Fruit fly (Drosophila melanogaster) whole organism, prepupa: ENCODE data around the gene CG7860.

Source experiments
- Blimp-1 ChIP-seq: fragments of 200-800 bp; sonication (Bioruptor generic); optimal IDR thresholded peaks from 3 replicates; lab custom pipeline; 2017; ENCODE audit warnings: missing biosample characterization, missing genetic modification characterization, mild to moderate bottlenecking, moderate library complexity, missing genetic modification reagents
- CG10631 ChIP-seq: fragments of 200-800 bp; sonication (Bioruptor generic); optimal IDR thresholded peaks from 2 replicates; lab custom pipeline; 2016; ENCODE audit warnings: missing biosample characterization, missing genetic modification characterization
- CG10669 ChIP-seq: fragments of 200-800 bp; sonication (Bioruptor generic); optimal IDR thresholded peaks from 3 replicates; lab custom pipeline; 2018; ENCODE audit warnings: missing biosample characterization, mild to moderate bottlenecking, missing genetic modification characterization, moderate library complexity
- CG11294 ChIP-seq: fragments of 200-800 bp; sonication (Bioruptor generic); IDR thresholded peaks from 2 replicates; pipeline ENCODE4 v1.3.6; 2022; ENCODE audit warnings: missing biosample characterization, missing genetic modification characterization
- CG11902 ChIP-seq: fragments of 200-800 bp; sonication (Bioruptor generic); optimal IDR thresholded peaks from 3 replicates; lab custom pipeline; 2016; ENCODE audit warnings: missing biosample characterization, missing genetic modification characterization
- CG1621 ChIP-seq: fragments of 200-800 bp; sonication (Bioruptor generic); optimal IDR thresholded peaks from 3 replicates; lab custom pipeline; 2018; ENCODE audit warnings: missing biosample characterization, mild to moderate bottlenecking, missing genetic modification characterization
- CG16779 ChIP-seq: fragments of 200-800 bp; sonication (Bioruptor generic); optimal IDR thresholded peaks from 3 replicates; lab custom pipeline; 2017; ENCODE audit warnings: missing biosample characterization, mild to moderate bottlenecking, missing genetic modification characterization
- CG3032 ChIP-seq: fragments of 200-800 bp; optimal IDR thresholded peaks from 2 replicates; lab custom pipeline; 2019; ENCODE audit warnings: missing biosample characterization, mild to moderate bottlenecking, missing genetic modification characterization, moderate library complexity
- CG31627 ChIP-seq: fragments of 200-800 bp; sonication (Bioruptor generic); optimal IDR thresholded peaks from 3 replicates; lab custom pipeline; 2016; ENCODE audit warnings: missing biosample characterization, missing genetic modification characterization
- CG32006 ChIP-seq: fragments of 200-800 bp; sonication (Bioruptor generic); optimal IDR thresholded peaks from 3 replicates; lab custom pipeline; 2017; ENCODE audit warnings: missing biosample characterization, mild to moderate bottlenecking, missing genetic modification characterization
- CG34406 ChIP-seq: fragments of 200-800 bp; sonication (Bioruptor generic); optimal IDR thresholded peaks from 3 replicates; lab custom pipeline; 2016; ENCODE audit warnings: missing biosample characterization, missing genetic modification characterization
- CG3919 ChIP-seq: fragments of 200-800 bp; sonication (Bioruptor generic); optimal IDR thresholded peaks from 3 replicates; lab custom pipeline; 2016; ENCODE audit warnings: missing biosample characterization, missing genetic modification characterization
- CG4318 ChIP-seq: fragments of 200-800 bp; sonication (Bioruptor generic); optimal IDR thresholded peaks from 3 replicates; lab custom pipeline; 2017; ENCODE audit warnings: missing biosample characterization, mild to moderate bottlenecking, missing genetic modification characterization
- CG6163 ChIP-seq: fragments of 200-800 bp; sonication (Bioruptor generic); IDR thresholded peaks from 3 replicates; pipeline ENCODE4 v1.3.6; 2022; ENCODE audit warnings: missing biosample characterization, missing genetic modification characterization
- CG6276 ChIP-seq: fragments of 200-800 bp; sonication (Bioruptor generic); optimal IDR thresholded peaks from 2 replicates; lab custom pipeline; 2017; ENCODE audit warnings: missing biosample characterization, mild to moderate bottlenecking, missing genetic modification characterization
- CG6854 ChIP-seq: fragments of 200-800 bp; sonication (Bioruptor generic); optimal IDR thresholded peaks from 2 replicates; lab custom pipeline; 2017; ENCODE audit warnings: missing biosample characterization, mild to moderate bottlenecking, missing genetic modification characterization
- CG7368 ChIP-seq: fragments of 200-800 bp; sonication (Bioruptor generic); optimal IDR thresholded peaks from 3 replicates; lab custom pipeline; 2016; ENCODE audit warnings: missing biosample characterization, missing genetic modification characterization
- CG8119 ChIP-seq: fragments of 200-800 bp; sonication (Bioruptor generic); IDR thresholded peaks from 3 replicates; pipeline ENCODE4 v1.3.6; 2022; ENCODE audit warnings: missing biosample characterization, missing genetic modification characterization
- CG8319 ChIP-seq: fragments of 200-800 bp; sonication (Bioruptor generic); optimal IDR thresholded peaks from 3 replicates; lab custom pipeline; 2016; ENCODE audit warnings: missing biosample characterization, missing genetic modification characterization
- CG8632 ChIP-seq: fragments of 200-800 bp; sonication (Bioruptor generic); optimal IDR thresholded peaks from 3 replicates; lab custom pipeline; 2016; ENCODE audit warnings: missing biosample characterization, missing genetic modification characterization
- CG9139 ChIP-seq: fragments of 200-800 bp; sonication (Bioruptor generic); optimal IDR thresholded peaks from 3 replicates; lab custom pipeline; 2017; ENCODE audit warnings: missing biosample characterization, mild to moderate bottlenecking, missing genetic modification characterization
- Eip75B ChIP-seq: fragments of 200-800 bp; sonication (Bioruptor generic); optimal IDR thresholded peaks from 3 replicates; lab custom pipeline; 2016; ENCODE audit warnings: missing biosample characterization, missing genetic modification characterization
- Eip78C ChIP-seq: fragments of 200-800 bp; sonication (Bioruptor generic); peaks from one replicate; lab custom pipeline; 2016; ENCODE audit warnings: missing biosample characterization, missing genetic modification characterization
- Eip93F ChIP-seq: fragments of 200-800 bp; sonication (Bioruptor generic); optimal IDR thresholded peaks from 2 replicates; lab custom pipeline; 2016; ENCODE audit warnings: missing biosample characterization, mild to moderate bottlenecking, missing genetic modification characterization
- Ets21C ChIP-seq: fragments of 200-800 bp; sonication (Bioruptor generic); optimal IDR thresholded peaks from 3 replicates; lab custom pipeline; 2016; ENCODE audit warnings: missing biosample characterization, missing genetic modification characterization
- Ets96B ChIP-seq: fragments of 200-800 bp; optimal IDR thresholded peaks from 2 replicates; lab custom pipeline; 2019; ENCODE audit warnings: missing biosample characterization, mild to moderate bottlenecking, missing genetic modification characterization, moderate library complexity
- Hr38 ChIP-seq: sonication (Bioruptor generic); optimal IDR thresholded peaks from 2 replicates; lab custom pipeline; 2016; ENCODE audit warnings: missing biosample characterization, missing genetic modification characterization
- Hr39 ChIP-seq: fragments of 200-800 bp; sonication (Bioruptor generic); optimal IDR thresholded peaks from 2 replicates; lab custom pipeline; 2016; ENCODE audit warnings: missing biosample characterization, missing genetic modification characterization
- Lpt ChIP-seq: fragments of 200-800 bp; sonication (Bioruptor generic); optimal IDR thresholded peaks from 3 replicates; lab custom pipeline; 2016; ENCODE audit warnings: missing biosample characterization, missing genetic modification characterization
- Met ChIP-seq: fragments of 200-800 bp; sonication (Bioruptor generic); optimal IDR thresholded peaks from 3 replicates; lab custom pipeline; 2016; ENCODE audit warnings: missing biosample characterization, missing genetic modification characterization
- Sox15 ChIP-seq: fragments of 200-800 bp; sonication (Bioruptor generic); optimal IDR thresholded peaks from 3 replicates; lab custom pipeline; 2016; ENCODE audit warnings: missing biosample characterization, missing genetic modification characterization
- acj6 ChIP-seq: fragments of 200-800 bp; sonication (Bioruptor generic); optimal IDR thresholded peaks from 3 replicates; lab custom pipeline; 2016; ENCODE audit warnings: missing biosample characterization, missing genetic modification characterization
- dac ChIP-seq: fragments of 200-800 bp; sonication (Bioruptor generic); optimal IDR thresholded peaks from 2 replicates; lab custom pipeline; 2017; ENCODE audit warnings: missing biosample characterization, mild to moderate bottlenecking, missing genetic modification characterization
- dsx ChIP-seq: fragments of 200-800 bp; optimal IDR thresholded peaks from 3 replicates; lab custom pipeline; 2019; ENCODE audit warnings: missing biosample characterization, mild to moderate bottlenecking, missing genetic modification characterization, moderate library complexity; ENCODE audit not compliant: poor library complexity, severe bottlenecking
- eg ChIP-seq: fragments of 200-800 bp; sonication (Bioruptor generic); IDR thresholded peaks from 3 replicates; pipeline ENCODE4 v1.3.6; 2022; ENCODE audit warnings: missing biosample characterization, missing genetic modification characterization
- fd59A ChIP-seq: fragments of 200-800 bp; sonication (Bioruptor generic); optimal IDR thresholded peaks from 2 replicates; lab custom pipeline; 2017; ENCODE audit warnings: missing biosample characterization, mild to moderate bottlenecking, missing genetic modification characterization, missing genetic modification reagents
- fd85E ChIP-seq: fragments of 200-800 bp; sonication (Bioruptor generic); optimal IDR thresholded peaks from 3 replicates; lab custom pipeline; 2016; ENCODE audit warnings: missing biosample characterization, missing genetic modification characterization
- fkh ChIP-seq: fragments of 200-800 bp; sonication (Bioruptor generic); optimal IDR thresholded peaks from 3 replicates; lab custom pipeline; 2017; ENCODE audit warnings: missing biosample characterization, mild to moderate bottlenecking, missing genetic modification characterization, moderate library complexity
- lz ChIP-seq: fragments of 200-800 bp; sonication (Bioruptor generic); optimal IDR thresholded peaks from 3 replicates; lab custom pipeline; 2016; ENCODE audit warnings: missing biosample characterization, missing genetic modification characterization
- net ChIP-seq: fragments of 200-800 bp; sonication (Bioruptor generic); optimal IDR thresholded peaks from 3 replicates; lab custom pipeline; 2016; ENCODE audit warnings: missing biosample characterization, missing genetic modification characterization
- pdm3 ChIP-seq: fragments of 200-800 bp; sonication (Bioruptor generic); optimal IDR thresholded peaks from 3 replicates; lab custom pipeline; 2016; ENCODE audit warnings: missing biosample characterization, missing genetic modification characterization
- salr ChIP-seq, 2 experiments: fragments of 200-800 bp; sonication (Bioruptor generic); optimal IDR thresholded peaks; 3 replicates each; lab custom pipeline; 2016 to 2018; ENCODE audit warnings: missing biosample characterization in 2 of 2, missing genetic modification characterization in 2 of 2, mild to moderate bottlenecking in 1 of 2
- spab ChIP-seq: fragments of 200-800 bp; sonication (Bioruptor generic); optimal IDR thresholded peaks from 2 replicates; lab custom pipeline; 2017; ENCODE audit warnings: missing biosample characterization, mild to moderate bottlenecking, missing genetic modification characterization, missing genetic modification reagents
- ss ChIP-seq, 2 experiments: fragments of 200-800 bp; sonication (Bioruptor generic); optimal IDR thresholded peaks; 2 replicates in 1 of 2; 3 replicates in 1 of 2; lab custom pipeline; 2017 to 2018; ENCODE audit warnings: mild to moderate bottlenecking in 2 of 2, missing biosample characterization in 2 of 2, missing genetic modification characterization in 2 of 2, moderate library complexity in 1 of 2
- svp ChIP-seq: fragments of 200-800 bp; sonication (Bioruptor generic); peaks from one replicate; lab custom pipeline; 2016; ENCODE audit warnings: missing biosample characterization, missing genetic modification characterization
- topi ChIP-seq: fragments of 200-800 bp; sonication (Bioruptor generic); optimal IDR thresholded peaks from 3 replicates; lab custom pipeline; 2016; ENCODE audit warnings: missing biosample characterization, missing genetic modification characterization
- vri ChIP-seq: fragments of 200-800 bp; sonication (Bioruptor generic); optimal IDR thresholded peaks from 3 replicates; lab custom pipeline; 2016; ENCODE audit warnings: missing biosample characterization, mild to moderate bottlenecking, missing genetic modification characterization

CG7860 gene

dm6 chrX:15529197-15529596 lies 39.6 kb upstream of the CG7860 start (continued):
- no peak for TF ChIP-seq CG8319 (GFP tag; lab: Kevin White, UChicago)
- no peak for TF ChIP-seq CG31627
- TF ChIP-seq dac: no peak
- no peak for TF ChIP-seq dsx (GFP tag; lab: Kevin White, UChicago)
- TF ChIP-seq CG6854 (GFP tag; lab: Kevin White, UChicago): no peak
- TF ChIP-seq Eip75B: no peak
- no peak for TF ChIP-seq lz (GFP tag; lab: Kevin White, UChicago)
- TF ChIP-seq CG11294 (GFP tag; lab: Robert Waterston, UW): no peak
- no peak for TF ChIP-seq Blimp-1 (GFP tag; lab: Kevin White, UChicago)
- TF ChIP-seq salr (GFP tag; optimal IDR thresholded peaks at IDR 0.05; lab: Kevin White, UChicago): no peak
- TF ChIP-seq CG6163: no peak
- no peak for TF ChIP-seq Sox15
- TF ChIP-seq Ets21C (GFP tag; lab: Kevin White, UChicago): no peak
- no peak for TF ChIP-seq CG32006
- no peak for TF ChIP-seq CG6276 (GFP tag; lab: Kevin White, UChicago)
- no peak for TF ChIP-seq CG8632 (GFP tag; lab: Kevin White, UChicago)
- peak; percentile 28 for TF ChIP-seq acj6
- no peak for TF ChIP-seq fd59A
- TF ChIP-seq CG10631: peak; percentile 4
- no peak for TF ChIP-seq CG1621 (tag; lab: Kevin White, UChicago)
- TF ChIP-seq svp (GFP tag; lab: Kevin White, UChicago): peak; percentile 53
- no peak for TF ChIP-seq CG8119
- no peak for TF ChIP-seq CG16779 (tag; lab: Kevin White, UChicago)
- TF ChIP-seq Eip78C: peak; percentile 54
- no peak for TF ChIP-seq Hr39 (GFP tag; lab: Kevin White, UChicago)
- no peak for TF ChIP-seq Hr38 (GFP tag; lab: Kevin White, UChicago)
- TF ChIP-seq ss (GFP tag; optimal IDR thresholded peaks at IDR 0.05; lab: Kevin White, UChicago): peak in 1 of 2 experiments; percentile 10
- TF ChIP-seq CG3032 (tag; lab: Kevin White, UChicago): peak; percentile 2
- TF ChIP-seq Met (GFP tag; lab: Kevin White, UChicago): peak; percentile 6
- peak; percentile 28 for TF ChIP-seq Ets96B

- TF ChIP-seq Blimp-1 (GFP tag; lab: Kevin White, UChicago) (no peak), fkh (peak; percentile 66), net (no peak), fd59A (no peak)
These were observed 38.8 kb upstream of the CG7860 start for dm6 chrX:15529958-15530357.

- TF ChIP-seq CG7368 (GFP tag; lab: Kevin White, UChicago) (peak; percentile 23), topi (GFP tag; lab: Kevin White, UChicago) (peak; percentile 49), CG9139 (GFP tag; lab: Kevin White, UChicago) (no peak), CG11294 (GFP tag; lab: Robert Waterston, UW) (no peak), ss (GFP tag; optimal IDR thresholded peaks at IDR 0.05; lab: Kevin White, UChicago) (no peak), dac (no peak), Ets21C (GFP tag; lab: Kevin White, UChicago) (peak; percentile 19), Hr39 (GFP tag; lab: Kevin White, UChicago) (peak; percentile 28), CG6854 (GFP tag; lab: Kevin White, UChicago) (no peak), CG32006 (peak; percentile 20), CG6276 (GFP tag; lab: Kevin White, UChicago) (no peak), spab (peak; percentile 14), CG8119 (no peak), Eip93F (GFP tag; lab: Kevin White, UChicago) (no peak), CG6163 (0 out of 3 replicates have a peak, but pooled peaks have one; percentile 17), net (no peak), eg (GFP tag; lab: Robert Waterston, UW) (no peak), CG10669 (GFP tag; lab: Kevin White, UChicago) (peak; percentile 42), vri (no peak), CG11902 (GFP tag; lab: Kevin White, UChicago) (peak; percentile 13), CG8319 (GFP tag; lab: Kevin White, UChicago) (peak; percentile 19), fd85E (no peak), CG31627 (peak; percentile 40), CG3919 (GFP tag; lab: Kevin White, UChicago) (peak; percentile 46), pdm3 (GFP tag; lab: Kevin White, UChicago) (peak; percentile 52), CG4318 (GFP tag; lab: Kevin White, UChicago) (no peak), Sox15 (peak; percentile 48), CG10631 (peak; percentile 34), Lpt (GFP tag; lab: Kevin White, UChicago) (no peak), Blimp-1 (GFP tag; lab: Kevin White, UChicago) (no peak), CG34406 (peak; percentile 52), fd59A (no peak), CG3032 (tag; lab: Kevin White, UChicago) (peak; percentile 45)
These were observed 38.4 kb upstream of the CG7860 start for dm6 chrX:15530369-15530768.
